Fruit fly (Drosophila melanogaster) whole organism, embryonic: ENCODE results near the gene Ccdc58.

Source experiments
- CG4617 ChIP-seq: fragments of 200-800 bp; sonication (Bioruptor generic); optimal IDR thresholded peaks from 3 replicates; lab custom pipeline; 2016; ENCODE audit warnings: missing biosample characterization, missing genetic modification characterization, borderline replicate concordance
- CG6689 ChIP-seq: fragments of 200-800 bp; sonication (Bioruptor generic); IDR thresholded peaks from 2 replicates; pipeline ENCODE4 v1.3.6; 2022; ENCODE audit warnings: missing biosample characterization, missing genetic modification characterization
- CG7786 ChIP-seq: fragments of 200-800 bp; sonication (Bioruptor generic); optimal IDR thresholded peaks from 2 replicates; lab custom pipeline; 2016; ENCODE audit warnings: missing biosample characterization, missing genetic modification characterization

DNA sequence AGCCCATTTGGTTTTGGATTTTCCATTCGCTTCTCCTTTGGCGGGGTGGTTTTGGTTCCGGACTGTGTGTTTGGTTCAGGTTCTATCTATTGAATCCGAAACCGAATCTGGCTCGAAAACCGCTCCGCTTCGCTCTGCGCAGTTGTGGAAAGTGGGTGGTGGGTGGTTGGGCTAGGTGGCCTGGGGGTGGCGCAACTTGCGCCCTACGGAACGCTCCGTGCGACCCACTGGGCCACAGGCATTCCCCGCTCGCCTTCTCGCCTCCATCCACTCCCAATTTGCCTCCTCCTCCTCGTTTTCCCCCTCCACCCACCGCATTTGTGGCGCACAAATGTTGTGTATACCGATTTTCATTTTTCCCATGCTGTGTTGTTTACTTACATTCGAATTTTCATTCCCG is 13.7 kb downstream of the Ccdc58 start:
- no peak for TF ChIP-seq CG4617 (GFP tag; lab: Kevin White, UChicago)
- no peak for TF ChIP-seq CG6689 (GFP tag; lab: Robert Waterston, UW)
- TF ChIP-seq CG7786: no peak
